Fruit fly (Drosophila melanogaster) whole organism, pupa: ENCODE results near the gene bero.

Source experiments
- CG14655 ChIP-seq: fragments of 200-800 bp; sonication (Bioruptor generic); optimal IDR thresholded peaks from 3 replicates; lab custom pipeline; 2017; ENCODE audit warnings: mild to moderate bottlenecking, missing biosample characterization, missing genetic modification reagents, missing genetic modification characterization
- CG15710 ChIP-seq: fragments of 200-800 bp; sonication (Bioruptor generic); optimal IDR thresholded peaks from 2 replicates; lab custom pipeline; 2018; ENCODE audit warnings: missing biosample characterization, mild to moderate bottlenecking, missing genetic modification characterization, moderate library complexity
- CG17806 ChIP-seq: fragments of 200-800 bp; sonication (Bioruptor generic); optimal IDR thresholded peaks from 2 replicates; lab custom pipeline; 2018; ENCODE audit warnings: missing biosample characterization, mild to moderate bottlenecking, missing genetic modification characterization, moderate library complexity
- CG34367 ChIP-seq: fragments of 200-800 bp; sonication (Bioruptor generic); optimal IDR thresholded peaks from 2 replicates; lab custom pipeline; 2018; ENCODE audit warnings: missing biosample characterization, mild to moderate bottlenecking, missing genetic modification characterization
- CG4496 ChIP-seq: fragments of 200-800 bp; sonication (Bioruptor generic); IDR thresholded peaks from 3 replicates; pipeline ENCODE4 v1.3.6; 2022; ENCODE audit warnings: missing biosample characterization, missing genetic modification characterization
- CG8159 ChIP-seq: fragments of 200-800 bp; sonication (Bioruptor generic); optimal IDR thresholded peaks from 3 replicates; lab custom pipeline; 2018; ENCODE audit warnings: missing biosample characterization, mild to moderate bottlenecking, missing genetic modification characterization, moderate library complexity
- CG8301 ChIP-seq: fragments of 200-800 bp; sonication (Bioruptor generic); optimal IDR thresholded peaks from 2 replicates; lab custom pipeline; 2018; ENCODE audit warnings: missing biosample characterization, mild to moderate bottlenecking, missing genetic modification characterization
- CG9948 ChIP-seq: fragments of 200-800 bp; sonication (Bioruptor generic); optimal IDR thresholded peaks from 2 replicates; lab custom pipeline; 2018; ENCODE audit warnings: missing biosample characterization, mild to moderate bottlenecking, missing genetic modification characterization, moderate library complexity
- D1 ChIP-seq: fragments of 200-800 bp; sonication (Bioruptor generic); optimal IDR thresholded peaks from 2 replicates; lab custom pipeline; 2018; ENCODE audit warnings: missing biosample characterization, mild to moderate bottlenecking, missing genetic modification characterization, moderate library complexity
- Ets98B ChIP-seq: fragments of 200-800 bp; sonication (Bioruptor generic); IDR thresholded peaks from 2 replicates; pipeline ENCODE4 v1.3.6; 2022; ENCODE audit warnings: missing biosample characterization, missing genetic modification characterization
- Pif1B ChIP-seq: fragments of 200-800 bp; sonication (Bioruptor generic); optimal IDR thresholded peaks from 3 replicates; lab custom pipeline; 2016; ENCODE audit warnings: missing biosample characterization, missing genetic modification characterization
- Snoo ChIP-seq: fragments of 200-800 bp; sonication (Bioruptor generic); optimal IDR thresholded peaks from 3 replicates; lab custom pipeline; 2017; ENCODE audit warnings: missing biosample characterization, mild to moderate bottlenecking, missing genetic modification characterization, inconsistent platforms
- fd96Ca ChIP-seq: fragments of 200-800 bp; sonication (Bioruptor generic); IDR thresholded peaks from 3 replicates; pipeline ENCODE4 v1.3.6; 2022; ENCODE audit warnings: missing biosample characterization, missing genetic modification characterization

- TF ChIP-seq fd96Ca (GFP tag; lab: Robert Waterston, UW) (no peak), CG34367 (tag; lab: Kevin White, UChicago) (no peak), CG8301 (tag; lab: Kevin White, UChicago) (no peak), D1 (tag; lab: Kevin White, UChicago) (no peak), CG8159 (tag; lab: Kevin White, UChicago) (no peak), CG9948 (tag; lab: Kevin White, UChicago) (no peak), CG17806 (tag; lab: Kevin White, UChicago) (no peak), CG14655 (no peak), Pif1B (no peak), CG15710 (no peak), Ets98B (GFP tag; lab: Robert Waterston, UW) (no peak), CG4496 (no peak), Snoo (no peak)
Observed at dm6 chr2L:20826226-20826625, 32.3 kb upstream of the bero start.
